Fruit fly (Drosophila melanogaster) whole organism, embryonic: ENCODE data around the gene PIG-S.

Experiments used
- Aef1 ChIP-seq: fragments of 200-800 bp; sonication (Bioruptor generic); IDR thresholded peaks from 3 replicates; pipeline ENCODE4 v1.3.6; 2022; ENCODE audit warnings: missing biosample characterization, missing genetic modification characterization
- BtbVII ChIP-seq: fragments of 200-800 bp; sonication (Bioruptor generic); optimal IDR thresholded peaks from 3 replicates; lab custom pipeline; 2017; ENCODE audit warnings: missing biosample characterization, mild to moderate bottlenecking, missing genetic modification characterization
- Bteb2 ChIP-seq: fragments of 200-800 bp; sonication (Bioruptor generic); optimal IDR thresholded peaks from 2 replicates; lab custom pipeline; 2016; ENCODE audit warnings: missing biosample characterization, missing genetic modification characterization
- CG10431 ChIP-seq: fragments of 200-800 bp; sonication (Bioruptor generic); optimal IDR thresholded peaks from 3 replicates; lab custom pipeline; 2018; ENCODE audit warnings: missing biosample characterization, mild to moderate bottlenecking, missing genetic modification characterization
- CG15479 ChIP-seq: fragments of 200-800 bp; sonication (Bioruptor generic); optimal IDR thresholded peaks from 3 replicates; lab custom pipeline; 2019; ENCODE audit warnings: missing biosample characterization, mild to moderate bottlenecking, missing genetic modification characterization, moderate library complexity
- CG17186 ChIP-seq: fragments of 200-800 bp; sonication (Bioruptor generic); optimal IDR thresholded peaks from 3 replicates; lab custom pipeline; 2017; ENCODE audit warnings: missing biosample characterization, missing genetic modification reagents, missing genetic modification characterization
- CG17912 ChIP-seq: fragments of 200-800 bp; sonication (Bioruptor generic); optimal IDR thresholded peaks from 2 replicates; lab custom pipeline; 2018; ENCODE audit warnings: missing biosample characterization, mild to moderate bottlenecking, missing genetic modification characterization
- CG6689 ChIP-seq: fragments of 200-800 bp; sonication (Bioruptor generic); IDR thresholded peaks from 2 replicates; pipeline ENCODE4 v1.3.6; 2022; ENCODE audit warnings: missing biosample characterization, missing genetic modification characterization
- CG6813 ChIP-seq: fragments of 200-800 bp; sonication (Bioruptor generic); optimal IDR thresholded peaks from 2 replicates; lab custom pipeline; 2017; ENCODE audit warnings: missing biosample characterization, missing genetic modification characterization, mild to moderate bottlenecking, moderate library complexity, missing genetic modification reagents
- CG7271 ChIP-seq: fragments of 200-800 bp; sonication (Bioruptor generic); optimal IDR thresholded peaks from 2 replicates; lab custom pipeline; 2018; ENCODE audit warnings: missing biosample characterization, mild to moderate bottlenecking, missing genetic modification characterization, moderate library complexity
- CTCF ChIP-seq: fragments of 200-800 bp; sonication (Bioruptor generic); optimal IDR thresholded peaks from 2 replicates; lab custom pipeline; 2017; ENCODE audit warnings: missing biosample characterization, mild to moderate bottlenecking, missing genetic modification characterization, moderate library complexity
- D ChIP-seq, 2 experiments: fragments of 200-800 bp in 1 of 2; fragments of >200 bp in 1 of 2; sonication (Bioruptor generic) in 1 of 2; optimal IDR thresholded peaks; 2 replicates in 1 of 2; 3 replicates in 1 of 2; lab custom pipeline; 2017; ENCODE audit warnings: mild to moderate bottlenecking in 1 of 2, missing biosample characterization in 1 of 2, missing genetic modification characterization in 1 of 2, missing genetic modification reagents in 1 of 2
- Eip74EF ChIP-seq, 2 experiments: fragments of 200-800 bp in 1 of 2; fragments of >200 bp in 1 of 2; sonication (Bioruptor generic) in 1 of 2; optimal IDR thresholded peaks; 2 replicates each; lab custom pipeline; 2017 to 2019; ENCODE audit warnings: missing biosample characterization in 2 of 2, missing genetic modification characterization in 2 of 2, mild to moderate bottlenecking in 1 of 2, moderate library complexity in 1 of 2
- Fer1 ChIP-seq: fragments of 200-800 bp; sonication (Bioruptor generic); optimal IDR thresholded peaks from 2 replicates; lab custom pipeline; 2017; ENCODE audit warnings: missing biosample characterization, mild to moderate bottlenecking, missing genetic modification characterization
- Fer3 ChIP-seq: fragments of 200-800 bp; sonication (Bioruptor generic); optimal IDR thresholded peaks from 2 replicates; lab custom pipeline; 2018; ENCODE audit warnings: missing biosample characterization, mild to moderate bottlenecking, missing genetic modification characterization, moderate library complexity
- H15 ChIP-seq: fragments of 200-800 bp; sonication (Bioruptor generic); IDR thresholded peaks from 3 replicates; pipeline ENCODE4 v1.3.6; 2022; ENCODE audit warnings: missing biosample characterization, missing genetic modification characterization
- Med ChIP-seq: fragments of 200-800 bp; sonication (Bioruptor generic); peaks from one replicate; lab custom pipeline; 2016; ENCODE audit warnings: missing biosample characterization, missing genetic modification characterization, mild to moderate bottlenecking, inconsistent platforms, moderate library complexity
- Nf-YA ChIP-seq: fragments of 200-800 bp; sonication (Bioruptor generic); IDR thresholded peaks from 2 replicates; pipeline ENCODE4 v1.3.6; 2022; ENCODE audit warnings: missing biosample characterization, missing genetic modification characterization
- Nf-YC ChIP-seq: fragments of 200-800 bp; optimal IDR thresholded peaks from 3 replicates; lab custom pipeline; 2019; ENCODE audit warnings: missing biosample characterization, mild to moderate bottlenecking, missing genetic modification characterization, moderate library complexity
- Oli ChIP-seq: fragments of 200-800 bp; sonication (Bioruptor generic); optimal IDR thresholded peaks from 2 replicates; lab custom pipeline; 2018; ENCODE audit warnings: missing biosample characterization, mild to moderate bottlenecking, missing genetic modification characterization, moderate library complexity
- Opbp ChIP-seq: fragments of 200-800 bp; sonication (Bioruptor generic); IDR thresholded peaks from 3 replicates; pipeline ENCODE4 v1.3.6; 2022; ENCODE audit warnings: missing biosample characterization, missing genetic modification characterization; ENCODE audit not compliant: partially characterized antibody
- Six4 ChIP-seq: fragments of 200-800 bp; sonication (Bioruptor generic); optimal IDR thresholded peaks from 2 replicates; lab custom pipeline; 2016; ENCODE audit warnings: missing biosample characterization, missing genetic modification characterization
- Sox102F ChIP-seq: fragments of 200-800 bp; sonication (Bioruptor generic); optimal IDR thresholded peaks from 2 replicates; lab custom pipeline; 2018; ENCODE audit warnings: missing biosample characterization, mild to moderate bottlenecking, missing genetic modification characterization, moderate library complexity
- Sry-β ChIP-seq: fragments of 200-800 bp; sonication (Bioruptor generic); optimal IDR thresholded peaks from 2 replicates; lab custom pipeline; 2018; ENCODE audit warnings: missing biosample characterization, mild to moderate bottlenecking, missing genetic modification characterization, moderate library complexity
- Trl ChIP-seq, 3 experiments: fragments of >200 bp in 2 of 3; fragments of 200-800 bp in 1 of 3; sonication (Bioruptor generic) in 1 of 3; optimal IDR thresholded peaks; 2 replicates in 1 of 3; 3 replicates in 2 of 3; lab custom pipeline; 2016 to 2017; ENCODE audit warnings: missing biosample characterization in 1 of 3, missing genetic modification characterization in 1 of 3
- ato ChIP-seq: fragments of 200-800 bp; sonication (Bioruptor generic); IDR thresholded peaks from 2 replicates; pipeline ENCODE4 v1.3.6; 2022; ENCODE audit warnings: missing biosample characterization, missing genetic modification characterization; ENCODE audit not compliant: partially characterized antibody
- caup ChIP-seq: fragments of 200-800 bp; sonication (Bioruptor generic); optimal IDR thresholded peaks from 3 replicates; lab custom pipeline; 2017; ENCODE audit warnings: missing biosample characterization, mild to moderate bottlenecking, missing genetic modification characterization, moderate library complexity; ENCODE audit not compliant: severe bottlenecking
- crol ChIP-seq: fragments of 200-800 bp; sonication (Bioruptor generic); IDR thresholded peaks from 2 replicates; pipeline ENCODE4 v1.3.6; 2022; ENCODE audit warnings: missing biosample characterization, missing genetic modification characterization
- dmrt11E ChIP-seq: fragments of 200-800 bp; sonication (Bioruptor generic); optimal IDR thresholded peaks from 3 replicates; lab custom pipeline; 2018; ENCODE audit warnings: missing biosample characterization, mild to moderate bottlenecking, missing genetic modification characterization, moderate library complexity
- ewg ChIP-seq: fragments of 200-800 bp; sonication (Bioruptor generic); optimal IDR thresholded peaks from 3 replicates; lab custom pipeline; 2017; ENCODE audit warnings: mild to moderate bottlenecking, missing biosample characterization, missing genetic modification reagents, missing genetic modification characterization
- fu2 ChIP-seq: fragments of 200-800 bp; sonication (Bioruptor generic); optimal IDR thresholded peaks from 2 replicates; lab custom pipeline; 2016; ENCODE audit warnings: missing biosample characterization, missing genetic modification characterization
- hb ChIP-seq: fragments of 200-800 bp; sonication (Bioruptor generic); IDR thresholded peaks from 3 replicates; pipeline ENCODE4 v1.3.6; 2022; ENCODE audit warnings: missing biosample characterization, missing genetic modification characterization; ENCODE audit not compliant: partially characterized antibody
- jumu ChIP-seq: fragments of 200-800 bp; sonication (Bioruptor generic); optimal IDR thresholded peaks from 3 replicates; lab custom pipeline; 2016; ENCODE audit warnings: missing biosample characterization, missing genetic modification characterization
- nerfin-1 ChIP-seq: fragments of 200-800 bp; sonication (Bioruptor generic); optimal IDR thresholded peaks from 3 replicates; lab custom pipeline; 2019; ENCODE audit warnings: missing biosample characterization, mild to moderate bottlenecking, missing genetic modification characterization, moderate library complexity
- phol ChIP-seq: fragments of 200-800 bp; sonication (Bioruptor generic); optimal IDR thresholded peaks from 3 replicates; lab custom pipeline; 2018; ENCODE audit warnings: missing biosample characterization, mild to moderate bottlenecking, missing genetic modification characterization, moderate library complexity
- pros ChIP-seq: fragments of 200-800 bp; sonication (Bioruptor generic); optimal IDR thresholded peaks from 3 replicates; lab custom pipeline; 2019; ENCODE audit warnings: missing biosample characterization, mild to moderate bottlenecking, missing genetic modification characterization, moderate library complexity
- sc ChIP-seq, 3 experiments: fragments of >200 bp in 2 of 3; fragments of 200-800 bp in 1 of 3; sonication (Bioruptor generic) in 1 of 3; optimal IDR thresholded peaks; 2 replicates in 2 of 3; 3 replicates in 1 of 3; lab custom pipeline; 2017; ENCODE audit warnings: mild to moderate bottlenecking in 1 of 3, missing biosample characterization in 1 of 3, missing genetic modification characterization in 1 of 3, missing genetic modification reagents in 1 of 3
- sim ChIP-seq: fragments of 200-800 bp; sonication (Bioruptor generic); IDR thresholded peaks from 2 replicates; pipeline ENCODE4 v1.3.6; 2022; ENCODE audit warnings: missing biosample characterization, missing genetic modification characterization
- slp2 ChIP-seq: fragments of 200-800 bp; sonication (Bioruptor generic); optimal IDR thresholded peaks from 2 replicates; lab custom pipeline; 2016; ENCODE audit warnings: missing biosample characterization, missing genetic modification characterization
- so ChIP-seq: fragments of 200-800 bp; sonication (Bioruptor generic); IDR thresholded peaks from 3 replicates; pipeline ENCODE4 v1.3.6; 2022; ENCODE audit warnings: missing biosample characterization, missing genetic modification characterization
- tll ChIP-seq, 2 experiments: fragments of 200-800 bp in 1 of 2; fragments of >200 bp in 1 of 2; sonication (Bioruptor generic) in 1 of 2; optimal IDR thresholded peaks; 2 replicates each; lab custom pipeline; 2017 to 2019; ENCODE audit warnings: missing biosample characterization in 2 of 2, missing genetic modification characterization in 2 of 2, mild to moderate bottlenecking in 1 of 2, moderate library complexity in 1 of 2
- tx ChIP-seq: fragments of 200-800 bp; sonication (Bioruptor generic); optimal IDR thresholded peaks from 2 replicates; lab custom pipeline; 2016; ENCODE audit warnings: missing biosample characterization, missing genetic modification characterization
- wor ChIP-seq: fragments of 200-800 bp; sonication (Bioruptor generic); IDR thresholded peaks from 2 replicates; pipeline ENCODE4 v1.3.6; 2022; ENCODE audit warnings: missing biosample characterization, missing genetic modification characterization
- yki ChIP-seq: fragments of >200 bp; optimal IDR thresholded peaks from 3 replicates; lab custom pipeline; 2018
- zen ChIP-seq: fragments of 200-800 bp; sonication (Bioruptor generic); optimal IDR thresholded peaks from 3 replicates; lab custom pipeline; 2018; ENCODE audit warnings: missing biosample characterization, mild to moderate bottlenecking, missing genetic modification characterization, moderate library complexity

Gene PIG-S

DNA sequence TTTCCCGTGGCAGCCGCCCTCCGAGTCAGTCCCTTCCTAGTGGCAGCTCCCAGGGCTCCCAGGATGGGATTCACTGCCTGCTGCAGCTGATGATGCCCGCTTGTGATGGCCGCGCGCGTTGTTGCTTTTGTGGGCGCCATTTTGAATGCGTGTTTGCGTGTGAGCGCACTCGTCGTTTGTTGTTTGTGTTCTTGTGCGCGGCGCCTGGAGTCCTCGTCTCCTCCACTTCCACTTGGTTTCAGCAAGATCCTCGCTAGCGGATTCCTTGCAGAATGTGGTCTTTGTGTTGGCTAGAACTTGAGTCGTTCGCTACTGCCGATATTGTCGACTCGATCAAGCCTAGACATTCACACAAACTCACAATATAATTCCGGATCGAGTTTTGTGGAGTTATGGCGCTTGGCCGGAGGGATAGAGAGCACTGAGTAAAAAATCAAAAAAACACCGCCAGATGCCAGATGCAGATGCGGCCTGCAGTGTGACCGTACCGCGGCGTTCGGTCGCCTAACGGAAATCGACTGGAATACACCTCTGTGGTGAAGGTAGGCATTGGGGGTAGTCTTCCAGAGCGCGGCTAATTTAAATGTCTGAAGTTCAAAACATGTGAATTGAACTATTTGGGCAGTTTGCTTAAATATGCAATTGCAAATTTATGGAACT, 47.1 kb downstream of the PIG-S start, which contains the start of gene CycB3 (continued):
- TF ChIP-seq fu2 (GFP tag; lab: Kevin White, UChicago) = no peak
- no peak for TF ChIP-seq D (optimal IDR thresholded peaks at IDR 0.05; lab: Kevin White, UChicago)
- no peak for TF ChIP-seq D (GFP tag; optimal IDR thresholded peaks at IDR 0.05; lab: Kevin White, UChicago)
- no peak for TF ChIP-seq yki (lab: Kevin White, UChicago)
- no peak for TF ChIP-seq Aef1 (GFP tag; lab: Robert Waterston, UW)
- TF ChIP-seq BtbVII (GFP tag; lab: Kevin White, UChicago) = no peak
- TF ChIP-seq CTCF (GFP tag; lab: Kevin White, UChicago) = peak; percentile 58
- no peak for TF ChIP-seq CG6689
- no peak for TF ChIP-seq Eip74EF (GFP tag; optimal IDR thresholded peaks at IDR 0.05; lab: Kevin White, UChicago)
- TF ChIP-seq jumu (GFP tag; lab: Kevin White, UChicago) = no peak
- no peak for TF ChIP-seq Bteb2 (GFP tag; lab: Kevin White, UChicago)
- TF ChIP-seq CG6813 (GFP tag; lab: Kevin White, UChicago) = peak; percentile 39
- no peak for TF ChIP-seq Oli (tag; lab: Kevin White, UChicago)
- TF ChIP-seq Trl (optimal IDR thresholded peaks at IDR 0.05; lab: Kevin White, UChicago) = no peak
- no peak for TF ChIP-seq Trl (GFP tag; optimal IDR thresholded peaks at IDR 0.05; lab: Kevin White, UChicago)
- no peak for TF ChIP-seq slp2 (GFP tag; lab: Kevin White, UChicago)
- TF ChIP-seq sim (GFP tag; lab: Robert Waterston, UW) = no peak
- TF ChIP-seq phol (tag; lab: Kevin White, UChicago) = peak; percentile 91
- TF ChIP-seq wor (GFP tag; lab: Robert Waterston, UW) = no peak
- no peak for TF ChIP-seq so (GFP tag; lab: Robert Waterston, UW)
- no peak for TF ChIP-seq Sry-β (GFP tag; lab: Kevin White, UChicago)
- no peak for TF ChIP-seq CG7271
- TF ChIP-seq CG15479 (GFP tag; lab: Kevin White, UChicago) = no peak
- TF ChIP-seq Fer1 (GFP tag; lab: Kevin White, UChicago) = no peak

dm6 chr3R:24867956-24868355, 49.7 kb downstream of the PIG-S start:
- TF ChIP-seq nerfin-1 (tag; lab: Kevin White, UChicago) (peak; percentile 66), CG17186 (GFP tag; lab: Kevin White, UChicago) (no peak), pros (GFP tag; lab: Kevin White, UChicago) (peak; percentile 83), crol (peak; percentile 65; the same call in 1 of the 2 replicates), CG10431 (GFP tag; lab: Kevin White, UChicago) (peak; percentile 100), sc (optimal IDR thresholded peaks at IDR 0.05; lab: Kevin White, UChicago) (no peak), sc (GFP tag; optimal IDR thresholded peaks at IDR 0.05; lab: Kevin White, UChicago) (no peak), Nf-YA (GFP tag; lab: Robert Waterston, UW) (no peak), Med (GFP tag; lab: Kevin White, UChicago) (peak; percentile 28), Opbp (GFP tag; lab: Robert Waterston, UW) (0 out of 3 replicates have a peak, but pooled peaks have one; percentile 25), dmrt11E (tag; lab: Kevin White, UChicago) (no peak)

DNA sequence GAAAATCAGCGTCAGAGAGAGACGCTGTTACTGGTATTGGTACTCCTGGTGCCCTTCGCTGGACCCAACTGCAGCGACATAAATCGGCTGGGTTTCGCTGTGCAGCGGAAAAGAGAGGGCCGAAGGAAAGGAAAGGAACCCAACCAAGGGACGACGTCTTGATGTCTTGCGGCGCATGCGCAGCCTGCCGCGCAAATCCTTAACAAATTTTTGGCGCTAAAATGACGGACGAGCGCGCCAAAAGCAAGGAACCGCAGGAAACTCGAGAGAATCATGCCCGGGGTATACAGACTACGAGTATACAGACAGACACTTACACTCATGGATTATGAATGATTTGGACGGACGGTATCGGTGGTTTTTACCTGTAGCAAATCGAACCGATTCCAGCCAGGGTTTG, 50.7 kb downstream of the PIG-S start:
- TF ChIP-seq Nf-YC (tag; lab: Kevin White, UChicago) = no peak
- peak; percentile 92 for TF ChIP-seq CG15479 (GFP tag; lab: Kevin White, UChicago)
- no peak for TF ChIP-seq BtbVII (GFP tag; lab: Kevin White, UChicago)
- TF ChIP-seq ewg (GFP tag; lab: Kevin White, UChicago) = peak; percentile 38
- no peak for TF ChIP-seq Sox102F
- no peak for TF ChIP-seq CG17912 (GFP tag; lab: Kevin White, UChicago)
- TF ChIP-seq H15 (GFP tag; lab: Robert Waterston, UW) = 0 out of 3 replicates have a peak, but pooled peaks have one; percentile 11
- no peak for TF ChIP-seq ato (GFP tag; lab: Robert Waterston, UW)
- no peak for TF ChIP-seq caup
- peak; percentile 20 for TF ChIP-seq zen (tag; lab: Kevin White, UChicago)
- peak in 1 of 2 experiments; percentile 60 for TF ChIP-seq tll (GFP tag; optimal IDR thresholded peaks at IDR 0.05; lab: Kevin White, UChicago)
- no peak for TF ChIP-seq hb (GFP tag; lab: Robert Waterston, UW)
- no peak for TF ChIP-seq Fer3 (tag; lab: Kevin White, UChicago)
- no peak for TF ChIP-seq Six4 (GFP tag; lab: Kevin White, UChicago)
- peak; percentile 65 for TF ChIP-seq pros (GFP tag; lab: Kevin White, UChicago)
- no peak for TF ChIP-seq tx
